Worm (Caenorhabditis elegans) whole organism, L1 larva: ENCODE data around the gene C03H12.1.

ENCODE experiments used
- C34B4.2 ChIP-seq: sonication (generic microtip); optimal IDR thresholded peaks from 2 replicates; lab custom pipeline; 2017; ENCODE audit warnings: mild to moderate bottlenecking, missing genetic modification characterization, missing compliant biosample characterization
- alr-1 ChIP-seq: fragments of 200-800 bp; sonication (Bioruptor generic); optimal IDR thresholded peaks from 2 replicates; lab custom pipeline; 2018; ENCODE audit warnings: borderline replicate concordance, mild to moderate bottlenecking, missing genetic modification characterization, missing compliant biosample characterization
- blmp-1 ChIP-seq: fragments of 150-350 bp; optimal IDR thresholded peaks from 2 replicates; lab custom pipeline; 2014; ENCODE audit warnings: missing biosample characterization, missing genetic modification characterization
- ceh-82 ChIP-seq, 3 experiments: fragments of 150-350 bp in 1 of 3; sonication (generic microtip) in 2 of 3; optimal IDR thresholded peaks; 2 replicates each; lab custom pipeline; 2014 to 2017; ENCODE audit warnings: missing biosample characterization in 3 of 3, missing genetic modification characterization in 3 of 3
- ceh-88 ChIP-seq: fragments of 200-800 bp; sonication (Bioruptor generic); IDR thresholded peaks from 2 replicates; pipeline ENCODE4 v1.3.6; 2022; ENCODE audit warnings: missing genetic modification characterization, missing compliant biosample characterization
- ces-1 ChIP-seq: fragments of 150-350 bp; optimal IDR thresholded peaks from 2 replicates; lab custom pipeline; 2014; ENCODE audit warnings: missing biosample characterization, missing genetic modification reagents, missing genetic modification characterization
- dpl-1 ChIP-seq, 3 experiments: fragments of 150-350 bp in 2 of 3; sonication (generic microtip) in 1 of 3; optimal IDR thresholded peaks; 2 replicates each; lab custom pipeline; 2014 to 2017; ENCODE audit warnings: missing biosample characterization in 3 of 3, missing genetic modification characterization in 3 of 3, missing genetic modification reagents in 3 of 3
- egl-27 ChIP-seq, 2 experiments: fragments of 150-350 bp in 1 of 2; sonication (generic microtip); optimal IDR thresholded peaks; 3 replicates each; lab custom pipeline; 2017 to 2018; ENCODE audit warnings: missing biosample characterization in 2 of 2, missing genetic modification characterization in 2 of 2, missing genetic modification reagents in 2 of 2
- elt-2 ChIP-seq: sonication (generic microtip); optimal IDR thresholded peaks from 2 replicates; lab custom pipeline; 2016; ENCODE audit warnings: missing genetic modification characterization, mild to moderate bottlenecking, inconsistent platforms, missing compliant biosample characterization, missing genetic modification reagents
- ets-5 ChIP-seq: fragments of 200-800 bp; sonication (Bioruptor generic); IDR thresholded peaks from 2 replicates; pipeline ENCODE4 v1.3.6; 2022; ENCODE audit warnings: missing genetic modification characterization, missing compliant biosample characterization
- fkh-10 ChIP-seq: sonication (generic microtip); optimal IDR thresholded peaks from 2 replicates; lab custom pipeline; 2017; ENCODE audit warnings: missing biosample characterization, missing genetic modification reagents, missing genetic modification characterization
- fkh-4 ChIP-seq: sonication (generic microtip); optimal IDR thresholded peaks from 2 replicates; lab custom pipeline; 2016; ENCODE audit warnings: missing compliant biosample characterization, missing genetic modification characterization, borderline replicate concordance
- fkh-8 ChIP-seq: sonication (generic microtip); optimal IDR thresholded peaks from 2 replicates; lab custom pipeline; 2016; ENCODE audit warnings: mild to moderate bottlenecking, missing genetic modification characterization, missing compliant biosample characterization
- fos-1 ChIP-seq: fragments of 150-350 bp; optimal IDR thresholded peaks from 2 replicates; lab custom pipeline; 2014; ENCODE audit warnings: missing biosample characterization, missing genetic modification characterization
- grh-1 ChIP-seq: fragments of 200-800 bp; sonication (Bioruptor generic); IDR thresholded peaks from 2 replicates; pipeline ENCODE4 v1.3.6; 2022; ENCODE audit warnings: missing genetic modification reagents, missing genetic modification characterization, missing compliant biosample characterization
- hlh-17 ChIP-seq: fragments of 200-800 bp; sonication (Bioruptor generic); optimal IDR thresholded peaks from 2 replicates; lab custom pipeline; 2018; ENCODE audit warnings: missing genetic modification characterization, mild to moderate bottlenecking, missing compliant biosample characterization, moderate library complexity, borderline replicate concordance
- hlh-4 ChIP-seq: sonication (generic microtip); optimal IDR thresholded peaks from 2 replicates; lab custom pipeline; 2016; ENCODE audit warnings: mild to moderate bottlenecking, missing genetic modification characterization, missing compliant biosample characterization
- irx-1 ChIP-seq: sonication (generic microtip); optimal IDR thresholded peaks from 2 replicates; lab custom pipeline; 2016; ENCODE audit warnings: missing genetic modification characterization, missing compliant biosample characterization
- jun-1 ChIP-seq: fragments of 150-350 bp; optimal IDR thresholded peaks from 2 replicates; lab custom pipeline; 2014; ENCODE audit warnings: missing biosample characterization, missing genetic modification reagents, missing genetic modification characterization
- lin-13 ChIP-seq: fragments of 150-350 bp; optimal IDR thresholded peaks from 2 replicates; lab custom pipeline; 2014; ENCODE audit warnings: missing biosample characterization, missing genetic modification reagents, missing genetic modification characterization
- lin-14 ChIP-seq: fragments of 200-800 bp; sonication (Bioruptor generic); optimal IDR thresholded peaks from 2 replicates; lab custom pipeline; 2018; ENCODE audit warnings: mild to moderate bottlenecking, missing genetic modification characterization, moderate library complexity, missing compliant biosample characterization
- lin-39 ChIP-seq: fragments of 150-350 bp; optimal IDR thresholded peaks from 2 replicates; lab custom pipeline; 2014; ENCODE audit warnings: missing biosample characterization, missing genetic modification reagents, missing genetic modification characterization
- lsy-2 ChIP-seq, 2 experiments: fragments of 150-350 bp; optimal IDR thresholded peaks; 2 replicates each; lab custom pipeline; 2014; ENCODE audit warnings: missing biosample characterization in 2 of 2, missing genetic modification characterization in 2 of 2
- mab-9 ChIP-seq: fragments of 200-800 bp; sonication (Bioruptor generic); IDR thresholded peaks from 2 replicates; pipeline ENCODE4 v1.3.6; 2022; ENCODE audit warnings: missing genetic modification reagents, missing genetic modification characterization, missing compliant biosample characterization
- mdl-1 ChIP-seq, 2 experiments: fragments of 150-350 bp; optimal IDR thresholded peaks; 2 replicates each; lab custom pipeline; 2014 to 2017; ENCODE audit warnings: missing biosample characterization in 2 of 2, missing genetic modification characterization in 2 of 2, inconsistent platforms in 1 of 2
- nhr-11 ChIP-seq: fragments of 150-350 bp; optimal IDR thresholded peaks from 2 replicates; lab custom pipeline; 2014; ENCODE audit warnings: missing biosample characterization, missing genetic modification characterization
- nhr-19 ChIP-seq: fragments of 200-800 bp; sonication (Bioruptor generic); conservative IDR thresholded peaks from 2 replicates; pipeline ENCODE4 v1.3.6; 2022; ENCODE audit warnings: missing genetic modification characterization, missing compliant biosample characterization
- nhr-20 ChIP-seq: sonication (generic microtip); optimal IDR thresholded peaks from 2 replicates; lab custom pipeline; 2016; ENCODE audit warnings: mild to moderate bottlenecking, missing genetic modification characterization, missing compliant biosample characterization
- nhr-28 ChIP-seq: fragments of 150-350 bp; optimal IDR thresholded peaks from 2 replicates; lab custom pipeline; 2014; ENCODE audit warnings: missing biosample characterization, missing genetic modification characterization
- nhr-47 ChIP-seq: sonication (generic microtip); optimal IDR thresholded peaks from 2 replicates; lab custom pipeline; 2016; ENCODE audit warnings: mild to moderate bottlenecking, missing genetic modification characterization, moderate library complexity, missing compliant biosample characterization
- nhr-71 ChIP-seq: sonication (generic microtip); optimal IDR thresholded peaks from 2 replicates; lab custom pipeline; 2016; ENCODE audit warnings: mild to moderate bottlenecking, missing genetic modification characterization, moderate library complexity, missing compliant biosample characterization
- nhr-76 ChIP-seq: sonication (generic microtip); optimal IDR thresholded peaks from 2 replicates; lab custom pipeline; 2017; ENCODE audit warnings: missing biosample characterization, missing genetic modification characterization
- nhr-84 ChIP-seq: sonication (generic microtip); optimal IDR thresholded peaks from 2 replicates; lab custom pipeline; 2017; ENCODE audit warnings: missing biosample characterization, missing genetic modification characterization
- nhr-85 ChIP-seq: sonication (generic microtip); peaks from one replicate; lab custom pipeline; 2016; ENCODE audit warnings: missing genetic modification characterization, inconsistent platforms, missing compliant biosample characterization
- nhr-90 ChIP-seq: sonication (generic microtip); optimal IDR thresholded peaks from 2 replicates; lab custom pipeline; 2016; ENCODE audit warnings: mild to moderate bottlenecking, missing genetic modification characterization, missing compliant biosample characterization; ENCODE audit not compliant: poor library complexity
- pag-3 ChIP-seq: sonication (generic microtip); optimal IDR thresholded peaks from 2 replicates; lab custom pipeline; 2017; ENCODE audit warnings: missing genetic modification characterization, mild to moderate bottlenecking, missing compliant biosample characterization, antibody characterized with exemption, borderline replicate concordance; ENCODE audit not compliant: insufficient read depth
- pax-3 ChIP-seq: fragments of 200-800 bp; sonication (Bioruptor generic); optimal IDR thresholded peaks from 2 replicates; lab custom pipeline; 2018; ENCODE audit warnings: mild to moderate bottlenecking, missing genetic modification characterization, moderate library complexity, missing compliant biosample characterization
- pqm-1 ChIP-seq: sonication (generic microtip); optimal IDR thresholded peaks from 3 replicates; lab custom pipeline; 2017; ENCODE audit warnings: missing biosample characterization, missing genetic modification characterization
- rnt-1 ChIP-seq: sonication (generic microtip); optimal IDR thresholded peaks from 2 replicates; lab custom pipeline; 2016; ENCODE audit warnings: mild to moderate bottlenecking, missing genetic modification characterization, moderate library complexity, missing compliant biosample characterization
- snpc-4 ChIP-seq: fragments of 150-350 bp; optimal IDR thresholded peaks from 2 replicates; lab custom pipeline; 2014; ENCODE audit warnings: missing biosample characterization, missing genetic modification characterization
- snu-23 ChIP-seq: sonication (generic microtip); optimal IDR thresholded peaks from 2 replicates; lab custom pipeline; 2016; ENCODE audit warnings: missing genetic modification characterization, missing compliant biosample characterization
- sox-4 ChIP-seq: sonication (generic microtip); optimal IDR thresholded peaks from 2 replicates; lab custom pipeline; 2016; ENCODE audit warnings: missing genetic modification characterization, missing compliant biosample characterization
- sup-37 ChIP-seq: fragments of 200-800 bp; sonication (Bioruptor generic); optimal IDR thresholded peaks from 2 replicates; lab custom pipeline; 2018; ENCODE audit warnings: mild to moderate bottlenecking, missing genetic modification characterization, missing compliant biosample characterization
- swsn-7 ChIP-seq: sonication (generic microtip); optimal IDR thresholded peaks from 2 replicates; lab custom pipeline; 2016; ENCODE audit warnings: missing genetic modification characterization, missing compliant biosample characterization
- tbx-2 ChIP-seq: sonication (generic microtip); optimal IDR thresholded peaks from 2 replicates; lab custom pipeline; 2016; ENCODE audit warnings: missing genetic modification characterization, missing compliant biosample characterization
- tlp-1 ChIP-seq: fragments of 150-350 bp; optimal IDR thresholded peaks from 2 replicates; lab custom pipeline; 2014; ENCODE audit warnings: missing biosample characterization, missing genetic modification characterization
- unc-130 ChIP-seq: fragments of 150-350 bp; optimal IDR thresholded peaks from 2 replicates; lab custom pipeline; 2017; ENCODE audit warnings: missing biosample characterization, missing genetic modification characterization, inconsistent platforms
- unc-30 ChIP-seq: sonication (generic microtip); optimal IDR thresholded peaks from 2 replicates; lab custom pipeline; 2017; ENCODE audit warnings: missing biosample characterization, missing genetic modification characterization
- unc-86 ChIP-seq: sonication (generic microtip); optimal IDR thresholded peaks from 2 replicates; lab custom pipeline; 2016; ENCODE audit warnings: missing genetic modification characterization, missing compliant biosample characterization
- ztf-4 ChIP-seq: fragments of 150-350 bp; optimal IDR thresholded peaks from 2 replicates; lab custom pipeline; 2014; ENCODE audit warnings: missing biosample characterization, missing genetic modification characterization

Gene C03H12.1

DNA sequence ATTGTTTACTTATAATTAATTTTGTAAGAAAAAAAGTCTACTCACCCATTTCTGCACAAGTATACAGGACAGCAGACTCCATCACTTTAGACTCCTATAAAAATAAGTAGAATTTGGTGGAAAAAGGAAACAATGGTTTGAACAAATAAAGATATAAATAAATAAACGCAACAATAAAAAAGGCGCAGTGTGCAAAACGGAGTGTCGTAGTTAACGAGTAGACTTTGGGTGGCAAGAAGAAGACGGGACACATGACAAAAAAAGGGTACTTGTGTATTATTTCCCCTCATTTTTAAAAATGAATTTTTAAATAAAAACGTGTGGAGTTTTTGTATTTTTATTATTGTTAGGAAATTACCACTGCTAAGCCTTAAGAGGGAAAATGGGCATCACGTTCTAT is 42.0 kb upstream of the C03H12.1 start, which contains the start of gene F59D12.5:
Gene F59D12.5, minus strand, starts transcription at position 94 of the 400 bp plus-strand sequence.
- TF ChIP-seq ets-5 (GFP tag; lab: Robert Waterston, UW) (no peak), dpl-1 (GFP tag; optimal IDR thresholded peaks at IDR 0.05; lab: Kevin White, UChicago) (no peak), fkh-4 (no peak), lin-14 (GFP tag; lab: Kevin White, UChicago) (peak; percentile 44), lin-13 (GFP tag; lab: Kevin White, UChicago) (no peak), nhr-20 (tag; lab: Kevin White, UChicago) (peak; percentile 11), nhr-47 (peak; percentile 16), lsy-2 (tag; optimal IDR thresholded peaks at IDR 0.05; lab: Kevin White, UChicago) (peak in 1 of 2 experiments; percentile 15), ceh-82 (tag; optimal IDR thresholded peaks at IDR 0.05; lab: Kevin White, UChicago) (peak in 1 of 3 experiments; percentile 17), snpc-4 (tag; lab: Kevin White, UChicago) (no peak), ztf-4 (no peak), swsn-7 (peak; percentile 14), pax-3 (no peak), nhr-71 (tag; lab: Kevin White, UChicago) (peak; percentile 29), nhr-90 (tag; lab: Kevin White, UChicago) (no peak), ces-1 (GFP tag; lab: Kevin White, UChicago) (no peak), egl-27 (tag; optimal IDR thresholded peaks at IDR 0.05; lab: Kevin White, UChicago) (no peak), sup-37 (GFP tag; lab: Kevin White, UChicago) (no peak), blmp-1 (tag; lab: Kevin White, UChicago) (no peak), nhr-84 (tag; lab: Kevin White, UChicago) (no peak), unc-130 (no peak), jun-1 (tag; lab: Kevin White, UChicago) (no peak), sox-4 (tag; lab: Kevin White, UChicago) (no peak), tbx-2 (no peak), lin-39 (tag; lab: Kevin White, UChicago) (no peak), hlh-4 (tag; lab: Kevin White, UChicago) (no peak), mab-9 (GFP tag; lab: Robert Waterston, UW) (no peak), tlp-1 (tag; lab: Kevin White, UChicago) (no peak), elt-2 (tag; lab: Kevin White, UChicago) (no peak), C34B4.2 (no peak), irx-1 (no peak), fkh-10 (GFP tag; lab: Kevin White, UChicago) (no peak), nhr-19 (no peak), nhr-28 (tag; lab: Kevin White, UChicago) (no peak), fkh-8 (no peak), fos-1 (tag; lab: Kevin White, UChicago) (no peak), rnt-1 (no peak), snu-23 (GFP tag; lab: Kevin White, UChicago) (peak; percentile 37), nhr-76 (no peak), unc-86 (tag; lab: Kevin White, UChicago) (no peak), nhr-11 (tag; lab: Kevin White, UChicago) (no peak)

DNA sequence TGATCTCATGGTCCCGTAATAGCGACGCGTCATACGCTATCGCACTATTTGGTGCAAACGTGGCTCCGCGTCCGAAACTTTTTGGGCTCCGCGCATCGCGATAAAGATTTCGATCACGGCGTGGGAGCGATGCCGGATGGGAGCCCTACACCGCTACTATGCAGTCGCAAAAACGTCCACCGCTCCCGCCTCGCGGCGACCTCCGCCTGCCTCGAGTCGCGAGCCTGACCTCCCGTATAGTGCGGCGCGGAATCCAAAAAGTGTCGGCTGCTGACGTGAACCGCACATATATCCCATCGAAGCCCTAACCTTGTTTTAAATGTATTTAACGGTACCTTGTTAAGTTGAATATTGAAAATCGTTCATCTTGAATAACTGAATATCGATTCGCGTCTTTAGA is 38.8 kb upstream of the C03H12.1 start:
- TF ChIP-seq nhr-47 (no peak), C34B4.2 (no peak), nhr-85 (tag; lab: Kevin White, UChicago) (no peak), nhr-71 (tag; lab: Kevin White, UChicago) (no peak), hlh-17 (GFP tag; lab: Kevin White, UChicago) (peak; percentile 10), alr-1 (no peak), unc-30 (tag; lab: Kevin White, UChicago) (no peak), pag-3 (tag; lab: Kevin White, UChicago) (no peak), pqm-1 (no peak), ceh-88 (GFP tag; lab: Robert Waterston, UW) (no peak), nhr-90 (tag; lab: Kevin White, UChicago) (no peak), snpc-4 (tag; lab: Kevin White, UChicago) (peak; percentile 41), fkh-4 (no peak), mdl-1 (tag; optimal IDR thresholded peaks at IDR 0.05; lab: Kevin White, UChicago) (no peak), grh-1 (GFP tag; lab: Robert Waterston, UW) (no peak)
